Comparison of ENCODE assay signal across 2 worm cellular contexts in the genomic region with DNA sequence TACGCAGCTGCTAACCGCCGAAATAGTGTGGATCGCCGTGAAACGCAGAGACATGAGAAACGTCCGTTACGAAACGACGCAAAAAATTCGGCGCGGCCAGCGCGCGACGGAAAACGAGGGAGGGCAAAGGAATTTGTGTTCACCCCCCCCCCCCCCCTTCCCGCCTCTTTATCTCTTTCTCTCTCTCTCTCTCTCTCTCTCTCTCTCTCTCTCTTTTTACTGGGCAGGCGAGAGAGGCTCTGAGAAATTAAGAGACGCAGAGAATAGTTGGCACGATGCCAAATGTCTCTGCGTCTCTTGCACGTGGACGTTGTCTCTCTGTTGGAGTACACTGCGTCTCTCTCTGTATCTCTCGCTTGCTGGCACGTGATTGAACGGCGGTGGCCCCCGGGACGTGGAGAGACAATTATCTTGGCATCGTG.
TF ChIP-seq lines count a peak whose summit lies in the region.

No protein-coding gene starts in this region.

TF ChIP-seq in whole organism, L1 larva, 84 proteins besides CTCF, POLR2A, EP300 and RAD21 (continued from another document):
- peak; percentile 100 for TF ChIP-seq nhr-71 (tag; optimal IDR thresholded peaks at IDR 0.05; lab: Kevin White, UChicago)
- peak; percentile 96 for TF ChIP-seq xbp-1 (tag; optimal IDR thresholded peaks at IDR 0.05; lab: Kevin White, UChicago)
- peak; percentile 73 to 79 (median 77) for TF ChIP-seq dpl-1 (GFP tag; optimal IDR thresholded peaks at IDR 0.05; lab: Kevin White, UChicago)
- peak; percentile 85 for TF ChIP-seq lir-3 (tag; optimal IDR thresholded peaks at IDR 0.05; lab: Kevin White, UChicago; ENCODE audit: poor library complexity)
- peak; percentile 77 for TF ChIP-seq mef-2 (tag; optimal IDR thresholded peaks at IDR 0.05; lab: Kevin White, UChicago)
- peak; percentile 92 for TF ChIP-seq nhr-77 (tag; optimal IDR thresholded peaks at IDR 0.05; lab: Kevin White, UChicago)
- no peak for TF ChIP-seq tlp-1 (tag; optimal IDR thresholded peaks at IDR 0.05; lab: Kevin White, UChicago)
- TF ChIP-seq nhr-19 (GFP tag; conservative IDR thresholded peaks at IDR 0.05; lab: Robert Waterston, UW): peak; percentile 98
- peak; percentile 93 for TF ChIP-seq elt-2 (tag; optimal IDR thresholded peaks at IDR 0.05; lab: Kevin White, UChicago)
- TF ChIP-seq skn-1 (tag; optimal IDR thresholded peaks at IDR 0.05; lab: Kevin White, UChicago): peak; percentile 87
- TF ChIP-seq unc-62 (GFP tag; optimal IDR thresholded peaks at IDR 0.05; lab: Kevin White, UChicago): no peak
- TF ChIP-seq lsy-2 (tag; optimal IDR thresholded peaks at IDR 0.05; lab: Kevin White, UChicago): peak; percentile 90 to 92
- peak in 3 of 6 experiments; percentile 76 to 85 (median 81) for TF ChIP-seq elt-3 (tag; optimal IDR thresholded peaks at IDR 0.05; lab: Kevin White, UChicago)
- peak; percentile 97 for TF ChIP-seq egl-13 (tag; optimal IDR thresholded peaks at IDR 0.05; lab: Kevin White, UChicago)
- TF ChIP-seq fkh-4 (tag; optimal IDR thresholded peaks at IDR 0.05; lab: Kevin White, UChicago; ENCODE audit: borderline replicate concordance): peak; percentile 88
- TF ChIP-seq sup-37 (GFP tag; optimal IDR thresholded peaks at IDR 0.05; lab: Kevin White, UChicago): peak; percentile 98
- peak; percentile 94 for TF ChIP-seq rnt-1 (tag; optimal IDR thresholded peaks at IDR 0.05; lab: Kevin White, UChicago)
- TF ChIP-seq efl-1 (optimal IDR thresholded peaks at IDR 0.05; lab: Kevin White, UChicago): peak; percentile 87 to 95
- TF ChIP-seq efl-1 (GFP tag; optimal IDR thresholded peaks at IDR 0.05 in 1 of 2; lab: Kevin White, UChicago): peak; percentile 71 to 98
- peak; percentile 96 for TF ChIP-seq ztf-4 (tag; optimal IDR thresholded peaks at IDR 0.05; lab: Kevin White, UChicago)
- TF ChIP-seq nhr-11 (tag; optimal IDR thresholded peaks at IDR 0.05; lab: Kevin White, UChicago): peak; percentile 95
- TF ChIP-seq zip-4 (GFP tag; optimal IDR thresholded peaks at IDR 0.05; lab: Kevin White, UChicago): peak; percentile 96
- TF ChIP-seq nhr-20 (tag; optimal IDR thresholded peaks at IDR 0.05; lab: Kevin White, UChicago): peak; percentile 98
- TF ChIP-seq snpc-4 (tag; optimal IDR thresholded peaks at IDR 0.05; lab: Kevin White, UChicago): peak; percentile 85
- peak; percentile 82 for TF ChIP-seq hpl-2 (GFP tag; optimal IDR thresholded peaks at IDR 0.05; lab: Kevin White, UChicago)
- peak; percentile 95 for TF ChIP-seq isw-1 (GFP tag; IDR thresholded peaks at IDR 0.05; lab: Robert Waterston, UW)

TF ChIP-seq in whole organism, young adult, 124 proteins besides CTCF, POLR2A, EP300 and RAD21 (continued from another document):
- TF ChIP-seq nhr-179 (tag; optimal IDR thresholded peaks at IDR 0.05; lab: Kevin White, UChicago): no peak
- TF ChIP-seq snpc-4 (GFP tag; optimal IDR thresholded peaks at IDR 0.05; lab: Kevin White, UChicago): peak; percentile 26
- TF ChIP-seq snpc-4 (tag; optimal IDR thresholded peaks at IDR 0.05; lab: Kevin White, UChicago): peak in 2 of 4 experiments; percentile 52 to 66
- peak; percentile 45 for TF ChIP-seq F52B5.7 (tag; optimal IDR thresholded peaks at IDR 0.05; lab: Kevin White, UChicago)
- peak; percentile 75 for TF ChIP-seq nhr-80 (tag; optimal IDR thresholded peaks at IDR 0.05; lab: Kevin White, UChicago)
- TF ChIP-seq nhr-27 (tag; optimal IDR thresholded peaks at IDR 0.05; lab: Kevin White, UChicago): peak; percentile 3
- peak; percentile 84 for TF ChIP-seq lin-54 (GFP tag; optimal IDR thresholded peaks at IDR 0.05; lab: Kevin White, UChicago)
- peak; percentile 70 for TF ChIP-seq dpff-1 (tag; optimal IDR thresholded peaks at IDR 0.05; lab: Kevin White, UChicago)
- no peak for TF ChIP-seq Y53F4B.3 (GFP tag; IDR thresholded peaks at IDR 0.05; lab: Robert Waterston, UW)
- no peak for TF ChIP-seq D2030.7 (GFP tag; IDR thresholded peaks at IDR 0.05; lab: Robert Waterston, UW)
- TF ChIP-seq attf-5 (GFP tag; optimal IDR thresholded peaks at IDR 0.05; lab: Kevin White, UChicago): peak; percentile 92
- TF ChIP-seq tlf-1 (GFP tag; optimal IDR thresholded peaks at IDR 0.05; lab: Kevin White, UChicago): peak; percentile 95
- TF ChIP-seq nfyb-1 (GFP tag; IDR thresholded peaks at IDR 0.05; lab: Robert Waterston, UW): peak; percentile 96
- TF ChIP-seq aptf-2 (GFP tag; conservative IDR thresholded peaks at IDR 0.05; lab: Robert Waterston, UW): no peak
- peak; percentile 60 for TF ChIP-seq F33H1.4 (GFP tag; IDR thresholded peaks at IDR 0.05; lab: Robert Waterston, UW)
- peak; percentile 14 for TF ChIP-seq F10E7.11 (tag; optimal IDR thresholded peaks at IDR 0.05; lab: Kevin White, UChicago)
- peak; percentile 95 for TF ChIP-seq repo-1 (tag; optimal IDR thresholded peaks at IDR 0.05; lab: Kevin White, UChicago)
- TF ChIP-seq ztf-25 (GFP tag; IDR thresholded peaks at IDR 0.05; lab: Robert Waterston, UW): no peak
- TF ChIP-seq lsy-27 (tag; optimal IDR thresholded peaks at IDR 0.05; lab: Kevin White, UChicago; ENCODE audit: borderline replicate concordance, insufficient read depth): no peak
- peak; percentile 58 for TF ChIP-seq ceh-79 (tag; optimal IDR thresholded peaks at IDR 0.05; lab: Kevin White, UChicago)
- TF ChIP-seq hmg-1.2 (GFP tag; IDR thresholded peaks at IDR 0.05; lab: Robert Waterston, UW): peak; percentile 97
- TF ChIP-seq unc-62 (GFP tag; optimal IDR thresholded peaks at IDR 0.05; lab: Kevin White, UChicago): no peak
- peak; percentile 73 for TF ChIP-seq tbp1 (GFP tag; optimal IDR thresholded peaks at IDR 0.05; lab: Kevin White, UChicago)
- no peak for TF ChIP-seq ztf-28 (GFP tag; IDR thresholded peaks at IDR 0.05; lab: Robert Waterston, UW)
- TF ChIP-seq ceh-91 (GFP tag; IDR thresholded peaks at IDR 0.05; lab: Robert Waterston, UW): no peak
- TF ChIP-seq snpc-3.4 (tag; optimal IDR thresholded peaks at IDR 0.05; lab: Kevin White, UChicago): no peak
- TF ChIP-seq Y67H2A.10 (GFP tag; conservative IDR thresholded peaks at IDR 0.05; lab: Robert Waterston, UW): no peak
- peak; percentile 97 for TF ChIP-seq K11D2.4 (GFP tag; IDR thresholded peaks at IDR 0.05; lab: Robert Waterston, UW)
- no peak for TF ChIP-seq F49E8.2 (tag; optimal IDR thresholded peaks at IDR 0.05; lab: Kevin White, UChicago; ENCODE audit: insufficient read depth)
- TF ChIP-seq lag-1 (GFP tag; IDR thresholded peaks at IDR 0.05; lab: Robert Waterston, UW): peak; percentile 79; the same call in 1 of the 2 replicates
- TF ChIP-seq ztf-22 (GFP tag; optimal IDR thresholded peaks at IDR 0.05; lab: Kevin White, UChicago): peak; percentile 94
- TF ChIP-seq madf-6 (GFP tag; IDR thresholded peaks at IDR 0.05; lab: Robert Waterston, UW): peak; percentile 29; the same call in 1 of the 2 replicates
